Fruit fly (Drosophila melanogaster): ENCODE measurements around the gene ergic53.
A peak's percentile ranks its signal among the peaks of the same experiment; 100 is the strongest.

ergic53 gene

DNA sequence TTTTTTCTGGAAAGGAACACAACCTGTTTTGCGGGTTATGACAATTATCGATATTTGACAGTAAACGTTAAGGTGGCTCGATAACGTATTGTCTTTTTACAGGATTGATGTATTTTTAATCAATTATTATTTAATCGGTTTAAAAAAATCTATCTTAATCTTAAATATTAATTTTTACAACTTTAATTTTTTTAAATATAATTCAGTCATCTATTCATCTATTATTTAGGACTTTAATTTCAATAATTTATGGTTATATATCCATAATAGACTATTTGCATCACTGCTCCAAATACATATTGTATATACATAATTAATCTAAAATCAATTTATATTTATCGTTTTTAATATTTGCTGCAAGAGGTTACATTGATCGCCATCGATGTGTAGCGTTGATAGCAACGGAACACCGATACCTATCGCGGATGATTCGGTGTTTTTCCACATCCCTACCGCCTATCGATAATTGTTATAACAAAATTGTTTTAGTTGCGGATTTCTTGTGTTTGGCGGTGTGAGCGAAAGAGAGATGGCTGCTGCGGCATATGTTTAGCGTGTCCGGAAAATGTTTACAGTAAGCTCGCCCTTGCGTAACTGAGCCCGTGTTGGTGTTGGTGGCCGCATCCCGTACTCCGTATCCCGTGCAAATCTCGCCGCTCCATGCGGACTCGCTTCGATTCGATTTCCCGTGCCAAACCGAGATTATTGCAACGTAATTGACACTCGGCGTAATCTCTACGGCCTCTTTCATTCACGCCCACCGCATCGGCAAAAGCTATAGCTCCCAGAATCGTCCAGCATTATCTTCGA, 9.8 kb upstream of the ergic53 start, which contains the start of the genes GstO1 and foi (continued):
- TF ChIP-seq pnt (GFP tag; optimal IDR thresholded peaks at IDR 0.05) = no peak
- peak; percentile 99 for TF ChIP-seq CG6791 (GFP tag; IDR thresholded peaks at IDR 0.05; ENCODE audit: partially characterized antibody)
- TF ChIP-seq CG7372 (GFP tag; IDR thresholded peaks at IDR 0.05) = no peak
- no peak for TF ChIP-seq NC2α (GFP tag; optimal IDR thresholded peaks at IDR 0.05)
- no peak for TF ChIP-seq H2.0 (GFP tag; IDR thresholded peaks at IDR 0.05)
- TF ChIP-seq kni (GFP tag; optimal IDR thresholded peaks at IDR 0.05) = no peak
- no peak for TF ChIP-seq tgo (GFP tag; IDR thresholded peaks at IDR 0.05)
- TF ChIP-seq CrebB (tag; optimal IDR thresholded peaks at IDR 0.05) = peak; percentile 9
- no peak for TF ChIP-seq Bdp1 (GFP tag; optimal IDR thresholded peaks at IDR 0.05)
- peak; percentile 89 for TF ChIP-seq pzg (GFP tag; optimal IDR thresholded peaks at IDR 0.05)
- no peak for TF ChIP-seq CG6813 (GFP tag; optimal IDR thresholded peaks at IDR 0.05)
- TF ChIP-seq ranshi (GFP tag; IDR thresholded peaks at IDR 0.05) = peak; percentile 11; the same call in 1 of the 2 replicates
- peak; percentile 74 for TF ChIP-seq CG1603 (tag; optimal IDR thresholded peaks at IDR 0.05)
- no peak for TF ChIP-seq pros (GFP tag; optimal IDR thresholded peaks at IDR 0.05)
- peak; percentile 54 for TF ChIP-seq CG11247 (GFP tag; IDR thresholded peaks at IDR 0.05)
- TF ChIP-seq sob (GFP tag; IDR thresholded peaks at IDR 0.05) = peak; percentile 57; the same call in 1 of the 2 replicates
- no peak for TF ChIP-seq CG11695 (GFP tag; IDR thresholded peaks at IDR 0.05)
- TF ChIP-seq Neu2 (GFP tag; optimal IDR thresholded peaks at IDR 0.05; ENCODE audit: borderline replicate concordance) = no peak
- no peak for TF ChIP-seq chif (GFP tag; optimal IDR thresholded peaks at IDR 0.05)
- no peak for TF ChIP-seq tap (tag; optimal IDR thresholded peaks at IDR 0.05)
- no peak for TF ChIP-seq toy (GFP tag; IDR thresholded peaks at IDR 0.05)
- TF ChIP-seq Jarid2 (GFP tag; optimal IDR thresholded peaks at IDR 0.05) = peak; percentile 66
- TF ChIP-seq crp (GFP tag; optimal IDR thresholded peaks at IDR 0.05) = no peak
- no peak for TF ChIP-seq CG10959 (GFP tag; IDR thresholded peaks at IDR 0.05)
- peak; percentile 99 for TF ChIP-seq Dref (GFP tag; IDR thresholded peaks at IDR 0.05)
- no peak for TF ChIP-seq her (GFP tag; optimal IDR thresholded peaks at IDR 0.05)
- no peak for TF ChIP-seq Lhr (GFP tag; optimal IDR thresholded peaks at IDR 0.05)
- no peak for TF ChIP-seq dmrt11E (tag; optimal IDR thresholded peaks at IDR 0.05)
- TF ChIP-seq E2f2 (GFP tag; IDR thresholded peaks at IDR 0.05) = peak; percentile 74
- no peak for TF ChIP-seq ara (GFP tag; IDR thresholded peaks at IDR 0.05)
- peak; percentile 94 for TF ChIP-seq CG34224 (GFP tag; IDR thresholded peaks at IDR 0.05; ENCODE audit: partially characterized antibody)
- no peak for TF ChIP-seq CG12104 (GFP tag; optimal IDR thresholded peaks at IDR 0.05)
- TF ChIP-seq HLHmδ (GFP tag; optimal IDR thresholded peaks at IDR 0.05) = peak; percentile 24
- peak; percentile 31 for TF ChIP-seq Meics (GFP tag; optimal IDR thresholded peaks at IDR 0.05)
- TF ChIP-seq fu2 (GFP tag; optimal IDR thresholded peaks at IDR 0.05) = no peak
- TF ChIP-seq stwl (tag; optimal IDR thresholded peaks at IDR 0.05) = peak; percentile 95
- peak; percentile 99 for TF ChIP-seq ato (GFP tag; IDR thresholded peaks at IDR 0.05; ENCODE audit: partially characterized antibody)
- TF ChIP-seq D (optimal IDR thresholded peaks at IDR 0.05) = no peak
- TF ChIP-seq D (GFP tag; optimal IDR thresholded peaks at IDR 0.05) = no peak
- peak; percentile 66; the same call in 2 of the 3 replicates for TF ChIP-seq ci (GFP tag; IDR thresholded peaks at IDR 0.05)
- TF ChIP-seq ap (GFP tag; IDR thresholded peaks at IDR 0.05) = 0 out of 2 replicates have a peak, but pooled peaks have one; percentile 10
- no peak for TF ChIP-seq Hand (GFP tag; optimal IDR thresholded peaks at IDR 0.05)
- TF ChIP-seq sug (tag; optimal IDR thresholded peaks at IDR 0.05) = peak; percentile 55
- TF ChIP-seq CG8359 (GFP tag; optimal IDR thresholded peaks at IDR 0.05; ENCODE audit: borderline replicate concordance) = no peak
- TF ChIP-seq BtbVII (GFP tag; optimal IDR thresholded peaks at IDR 0.05) = no peak
- TF ChIP-seq ttk (GFP tag; IDR thresholded peaks at IDR 0.05) = no peak
- TF ChIP-seq scrt (GFP tag; optimal IDR thresholded peaks at IDR 0.05) = peak; percentile 0
- TF ChIP-seq Fer3 (tag; optimal IDR thresholded peaks at IDR 0.05) = no peak
- TF ChIP-seq NfI (GFP tag; optimal IDR thresholded peaks at IDR 0.05) = peak; percentile 10

Data from whole organism, embryonic.